Worm (Caenorhabditis elegans): ENCODE results near the gene spr-3.

DNA sequence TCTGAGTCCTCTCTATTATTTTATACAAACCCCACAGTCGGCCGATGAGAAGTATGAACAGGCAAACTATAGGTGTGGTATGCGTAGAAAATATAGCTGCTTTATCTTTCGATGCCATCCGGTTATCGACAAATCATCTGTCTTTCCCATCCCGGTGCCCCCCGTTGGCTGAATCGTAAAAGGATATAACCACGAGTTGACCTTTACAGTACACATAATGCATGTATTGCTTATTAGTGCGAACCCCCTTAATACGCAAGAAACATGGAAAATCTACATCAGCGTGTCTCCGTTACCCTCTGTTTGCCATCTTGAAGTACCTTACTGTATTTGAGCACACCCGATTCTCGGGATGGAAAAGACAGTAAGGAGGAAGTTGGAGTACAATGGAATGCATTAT is 35.0 kb downstream of the spr-3 start:
- TF ChIP-seq skn-1 (tag; optimal IDR thresholded peaks at IDR 0.05) (no peak), mxl-3 (GFP tag; optimal IDR thresholded peaks at IDR 0.05) (no peak), unc-62 (GFP tag; optimal IDR thresholded peaks at IDR 0.05 in 1 of 2) (no peak), unc-62 (tag; optimal IDR thresholded peaks at IDR 0.05) (no peak), F44E2.7 (GFP tag; IDR thresholded peaks at IDR 0.05) (no peak), mdl-1 (tag; optimal IDR thresholded peaks at IDR 0.05) (no peak), sdz-12 (GFP tag; optimal IDR thresholded peaks at IDR 0.05) (no peak), ces-1 (GFP tag; optimal IDR thresholded peaks at IDR 0.05) (no peak), nhr-77 (tag; optimal IDR thresholded peaks at IDR 0.05) (no peak), nhr-111 (GFP tag; optimal IDR thresholded peaks at IDR 0.05) (no peak)

All from whole organism, L4 larva.